Worm (Caenorhabditis elegans) whole organism, mixed stage, embryonic: ENCODE data around the gene htrl-1.

Source experiments
- M03D4.4 ChIP-seq: sonication (generic microtip); optimal IDR thresholded peaks from 2 replicates; lab custom pipeline; 2017; ENCODE audit warnings: mild to moderate bottlenecking, missing genetic modification characterization, missing compliant biosample characterization
- bed-3 ChIP-seq: fragments of 200-800 bp; sonication (Bioruptor generic); optimal IDR thresholded peaks from 3 replicates; lab custom pipeline; 2018; ENCODE audit warnings: mild to moderate bottlenecking, missing genetic modification characterization, moderate library complexity, missing compliant biosample characterization
- blmp-1 ChIP-seq: fragments of 150-350 bp; optimal IDR thresholded peaks from 2 replicates; lab custom pipeline; 2014; ENCODE audit warnings: missing biosample characterization, missing genetic modification characterization
- ceh-39 ChIP-seq: fragments of 150-350 bp; optimal IDR thresholded peaks from 2 replicates; lab custom pipeline; 2014; ENCODE audit warnings: missing biosample characterization, missing genetic modification characterization
- ceh-43 ChIP-seq: fragments of 200-800 bp; sonication (Bioruptor generic); optimal IDR thresholded peaks from 2 replicates; lab custom pipeline; 2018; ENCODE audit warnings: mild to moderate bottlenecking, missing genetic modification characterization, moderate library complexity, missing compliant biosample characterization
- ceh-83 ChIP-seq: fragments of 200-800 bp; sonication (Bioruptor generic); optimal IDR thresholded peaks from 2 replicates; lab custom pipeline; 2018; ENCODE audit warnings: mild to moderate bottlenecking, missing genetic modification characterization, missing compliant biosample characterization
- ces-1 ChIP-seq: fragments of 150-350 bp; optimal IDR thresholded peaks from 2 replicates; lab custom pipeline; 2014; ENCODE audit warnings: missing biosample characterization, missing genetic modification reagents, missing genetic modification characterization
- cnd-1 ChIP-seq: fragments of 200-800 bp; sonication (Bioruptor generic); optimal IDR thresholded peaks from 2 replicates; lab custom pipeline; 2018; ENCODE audit warnings: mild to moderate bottlenecking, missing genetic modification characterization, missing compliant biosample characterization
- drap-1 ChIP-seq: fragments of 200-800 bp; sonication (Bioruptor generic); optimal IDR thresholded peaks from 3 replicates; lab custom pipeline; 2018; ENCODE audit warnings: mild to moderate bottlenecking, missing genetic modification characterization, missing compliant biosample characterization
- elt-1 ChIP-seq: sonication (generic microtip); optimal IDR thresholded peaks from 2 replicates; lab custom pipeline; 2017; ENCODE audit warnings: missing genetic modification characterization, mild to moderate bottlenecking, missing compliant biosample characterization, antibody characterized with exemption, moderate library complexity, borderline replicate concordance; ENCODE audit not compliant: insufficient read depth
- elt-3 ChIP-seq: fragments of 150-350 bp; optimal IDR thresholded peaks from 2 replicates; lab custom pipeline; 2014; ENCODE audit warnings: missing biosample characterization, missing genetic modification characterization
- flh-1 ChIP-seq: fragments of 200-800 bp; sonication (Bioruptor generic); optimal IDR thresholded peaks from 2 replicates; lab custom pipeline; 2018; ENCODE audit warnings: mild to moderate bottlenecking, missing genetic modification characterization, moderate library complexity, missing compliant biosample characterization
- ham-2 ChIP-seq: fragments of 200-800 bp; sonication (Bioruptor generic); optimal IDR thresholded peaks from 2 replicates; lab custom pipeline; 2018; ENCODE audit warnings: mild to moderate bottlenecking, missing genetic modification characterization, missing compliant biosample characterization
- hlh-1 ChIP-seq: fragments of 150-350 bp; optimal IDR thresholded peaks from 2 replicates; lab custom pipeline; 2014; ENCODE audit warnings: missing biosample characterization, missing genetic modification reagents, missing genetic modification characterization
- lin-13 ChIP-seq: fragments of 150-350 bp; optimal IDR thresholded peaks from 2 replicates; lab custom pipeline; 2014; ENCODE audit warnings: missing biosample characterization, missing genetic modification characterization
- lin-32 ChIP-seq: fragments of 200-800 bp; sonication (Bioruptor generic); optimal IDR thresholded peaks from 2 replicates; lab custom pipeline; 2018; ENCODE audit warnings: mild to moderate bottlenecking, missing genetic modification characterization, missing compliant biosample characterization
- lsy-2 ChIP-seq: fragments of 150-350 bp; optimal IDR thresholded peaks from 2 replicates; lab custom pipeline; 2014; ENCODE audit warnings: missing biosample characterization, missing genetic modification characterization
- mab-5 ChIP-seq: fragments of 150-350 bp; optimal IDR thresholded peaks from 2 replicates; lab custom pipeline; 2014; ENCODE audit warnings: missing biosample characterization, missing genetic modification characterization
- mep-1 ChIP-seq: fragments of 150-350 bp; optimal IDR thresholded peaks from 2 replicates; lab custom pipeline; 2017; ENCODE audit warnings: missing biosample characterization, missing genetic modification reagents, missing genetic modification characterization, inconsistent platforms
- mls-2 ChIP-seq: sonication (generic microtip); optimal IDR thresholded peaks from 2 replicates; lab custom pipeline; 2016; ENCODE audit warnings: mild to moderate bottlenecking, missing genetic modification characterization, moderate library complexity, missing compliant biosample characterization
- nhr-12 ChIP-seq: fragments of 150-350 bp; optimal IDR thresholded peaks from 2 replicates; lab custom pipeline; 2014; ENCODE audit warnings: missing biosample characterization, missing genetic modification characterization
- nhr-2 ChIP-seq: fragments of 150-350 bp; optimal IDR thresholded peaks from 2 replicates; lab custom pipeline; 2014; ENCODE audit warnings: missing biosample characterization, missing genetic modification characterization
- nhr-237 ChIP-seq: fragments of 150-350 bp; optimal IDR thresholded peaks from 2 replicates; lab custom pipeline; 2014; ENCODE audit warnings: missing biosample characterization, missing genetic modification characterization
- nhr-28 ChIP-seq: fragments of 150-350 bp; optimal IDR thresholded peaks from 2 replicates; lab custom pipeline; 2014; ENCODE audit warnings: missing biosample characterization, missing genetic modification characterization
- nhr-76 ChIP-seq: sonication (generic microtip); optimal IDR thresholded peaks from 2 replicates; lab custom pipeline; 2017; ENCODE audit warnings: missing biosample characterization, missing genetic modification characterization
- pha-4 ChIP-seq: fragments of 150-350 bp; optimal IDR thresholded peaks from 2 replicates; lab custom pipeline; 2018; ENCODE audit warnings: missing biosample characterization, missing genetic modification reagents, missing genetic modification characterization
- sem-2 ChIP-seq: fragments of 200-800 bp; sonication (Bioruptor generic); optimal IDR thresholded peaks from 2 replicates; lab custom pipeline; 2018; ENCODE audit warnings: mild to moderate bottlenecking, missing genetic modification characterization, missing compliant biosample characterization
- snpc-4 ChIP-seq: fragments of 150-350 bp; optimal IDR thresholded peaks from 2 replicates; lab custom pipeline; 2014; ENCODE audit warnings: missing biosample characterization, missing genetic modification characterization
- sptf-1 ChIP-seq: sonication (generic microtip); optimal IDR thresholded peaks from 2 replicates; lab custom pipeline; 2017; ENCODE audit warnings: mild to moderate bottlenecking, missing genetic modification characterization, moderate library complexity, missing compliant biosample characterization
- tbx-8 ChIP-seq: fragments of 200-800 bp; sonication (Bioruptor generic); optimal IDR thresholded peaks from 2 replicates; lab custom pipeline; 2018; ENCODE audit warnings: mild to moderate bottlenecking, missing genetic modification characterization, moderate library complexity, missing compliant biosample characterization
- unc-120 ChIP-seq: sonication (generic microtip); optimal IDR thresholded peaks from 2 replicates; lab custom pipeline; 2017; ENCODE audit warnings: missing genetic modification characterization, missing compliant biosample characterization; ENCODE audit not compliant: poor library complexity, severe bottlenecking
- unc-39 ChIP-seq: fragments of 150-350 bp; optimal IDR thresholded peaks from 2 replicates; lab custom pipeline; 2014; ENCODE audit warnings: missing biosample characterization, missing genetic modification characterization
- unc-62 ChIP-seq: fragments of 150-350 bp; optimal IDR thresholded peaks from 2 replicates; lab custom pipeline; 2014; ENCODE audit warnings: missing biosample characterization, missing genetic modification reagents, missing genetic modification characterization
- zip-8 ChIP-seq: fragments of 150-350 bp; optimal IDR thresholded peaks from 2 replicates; lab custom pipeline; 2014; ENCODE audit warnings: missing biosample characterization, missing genetic modification characterization
- ztf-11 ChIP-seq: fragments of 150-350 bp; optimal IDR thresholded peaks from 2 replicates; lab custom pipeline; 2014; ENCODE audit warnings: missing biosample characterization, missing genetic modification characterization

Gene htrl-1

ce11 chrV:11536667-11537066, 40.5 kb upstream of the htrl-1 start:
- TF ChIP-seq nhr-12 (tag; lab: Kevin White, UChicago) = no peak
- no peak for TF ChIP-seq unc-39 (tag; lab: Kevin White, UChicago)
- TF ChIP-seq ces-1 (GFP tag; lab: Kevin White, UChicago) = peak; percentile 5

- TF ChIP-seq unc-120 (tag; lab: Kevin White, UChicago) = peak; percentile 78
- no peak for TF ChIP-seq nhr-28
- TF ChIP-seq hlh-1 (tag; lab: Kevin White, UChicago) = peak; percentile 80
- TF ChIP-seq nhr-76 (tag; lab: Kevin White, UChicago) = no peak
Measured at ce11 chrV:11535504-11536062, 39.4 kb upstream of the htrl-1 start.

DNA sequence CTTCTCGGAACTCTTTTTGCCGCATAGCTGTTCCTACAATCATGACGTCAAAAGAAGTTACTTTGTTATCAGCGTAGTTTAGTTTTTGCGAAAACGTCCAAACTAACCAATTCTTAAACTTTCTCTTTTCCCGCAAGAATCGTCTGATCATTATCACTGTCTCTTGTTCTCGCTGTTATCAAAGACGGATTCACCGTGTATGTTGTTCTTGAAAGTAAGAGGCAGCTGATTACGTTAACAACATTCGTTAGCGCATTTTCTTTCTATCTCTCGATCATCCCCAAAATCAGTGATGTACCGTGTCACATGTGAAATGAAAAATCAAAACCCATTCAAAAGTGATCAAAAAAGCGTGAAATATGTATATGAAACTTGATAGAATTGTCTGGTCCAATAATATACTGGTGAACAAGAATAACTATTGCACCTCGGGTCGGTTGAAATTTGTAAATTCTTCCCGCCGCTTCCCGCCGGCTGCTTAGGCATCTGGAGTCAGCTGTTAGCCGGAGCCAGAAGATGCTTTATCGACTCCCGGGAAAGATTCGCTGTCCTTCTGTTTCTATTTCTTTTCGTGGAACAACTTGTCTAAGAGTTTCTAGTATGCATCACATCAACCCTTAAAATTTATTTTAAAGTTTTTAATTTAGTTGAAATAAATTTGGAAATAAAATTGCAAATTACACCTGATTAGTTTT, 38.5 kb upstream of the htrl-1 start:
- TF ChIP-seq cnd-1 (tag; lab: Kevin White, UChicago) (no peak), hlh-1 (tag; lab: Kevin White, UChicago) (peak; percentile 97), bed-3 (GFP tag; lab: Kevin White, UChicago) (no peak), unc-120 (tag; lab: Kevin White, UChicago) (peak; percentile 11), tbx-8 (GFP tag; lab: Kevin White, UChicago) (no peak), blmp-1 (tag; lab: Kevin White, UChicago) (peak; percentile 41)

DNA sequence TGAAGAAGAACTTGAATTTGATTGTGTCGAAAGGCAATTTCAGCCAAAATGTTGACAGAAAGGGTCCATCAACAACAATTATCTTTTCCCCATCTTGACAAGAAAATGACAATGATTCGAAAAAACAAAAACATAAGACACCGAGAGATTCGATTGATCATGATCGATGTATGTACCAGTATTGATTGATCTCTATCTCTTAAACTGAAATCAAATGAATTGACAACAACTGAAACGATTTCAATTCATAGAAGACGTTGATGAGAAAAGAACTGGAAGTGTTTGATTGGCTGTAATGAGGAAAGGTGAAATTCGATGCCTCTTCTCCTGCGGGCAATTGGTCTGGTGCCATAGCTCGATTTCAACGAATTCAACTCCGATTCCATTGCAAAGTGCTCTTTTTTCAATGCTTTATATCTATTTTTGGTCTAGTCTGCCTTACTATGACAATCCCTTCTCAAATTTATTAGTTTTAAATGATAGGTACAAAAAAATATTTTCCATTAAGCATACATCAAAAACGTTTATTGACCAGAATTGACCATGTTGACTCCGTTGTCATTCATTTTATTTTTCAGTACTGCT, 37.3 kb upstream of the htrl-1 start:
- TF ChIP-seq nhr-237 = no peak
- no peak for TF ChIP-seq lin-13 (tag; lab: Kevin White, UChicago)
- no peak for TF ChIP-seq sptf-1 (tag; lab: Kevin White, UChicago)
- TF ChIP-seq unc-120 (tag; lab: Kevin White, UChicago) = no peak
- TF ChIP-seq elt-1 (tag; lab: Kevin White, UChicago) = no peak
- no peak for TF ChIP-seq nhr-12 (tag; lab: Kevin White, UChicago)
- no peak for TF ChIP-seq ceh-83
- TF ChIP-seq cnd-1 (tag; lab: Kevin White, UChicago) = no peak
- TF ChIP-seq flh-1 (GFP tag; lab: Kevin White, UChicago) = no peak
- no peak for TF ChIP-seq pha-4
- no peak for TF ChIP-seq nhr-2 (tag; lab: Kevin White, UChicago)
- no peak for TF ChIP-seq nhr-76 (tag; lab: Kevin White, UChicago)
- no peak for TF ChIP-seq unc-39 (tag; lab: Kevin White, UChicago)
- TF ChIP-seq hlh-1 (tag; lab: Kevin White, UChicago) = no peak
- TF ChIP-seq ceh-39 = no peak
- no peak for TF ChIP-seq drap-1
- TF ChIP-seq blmp-1 (tag; lab: Kevin White, UChicago) = no peak

DNA sequence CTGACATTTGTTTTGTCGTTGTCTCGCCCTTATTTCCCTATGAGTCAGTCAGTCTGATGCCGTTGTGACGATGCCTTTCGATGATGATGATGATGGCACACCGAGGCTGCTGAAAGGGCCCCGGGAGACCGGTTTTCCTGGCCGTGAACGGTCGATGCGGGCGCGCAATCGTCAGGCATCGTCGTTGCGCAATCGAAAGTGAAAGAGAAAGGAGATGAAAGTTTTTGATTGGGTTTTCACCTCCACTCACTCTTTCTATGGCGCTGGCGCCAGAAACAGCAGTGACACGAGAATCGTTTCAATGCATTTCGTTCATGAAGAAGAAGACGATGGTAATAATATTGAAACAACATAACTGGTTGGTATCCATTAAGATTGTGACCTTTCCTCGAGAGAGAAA, 36.8 kb upstream of the htrl-1 start:
- TF ChIP-seq mab-5 (tag; lab: Kevin White, UChicago) (no peak), nhr-2 (tag; lab: Kevin White, UChicago) (no peak), nhr-12 (tag; lab: Kevin White, UChicago) (no peak), nhr-76 (tag; lab: Kevin White, UChicago) (no peak), cnd-1 (tag; lab: Kevin White, UChicago) (no peak), mep-1 (tag; lab: Kevin White, UChicago) (no peak), bed-3 (GFP tag; lab: Kevin White, UChicago) (no peak), ztf-11 (tag; lab: Kevin White, UChicago) (no peak), ham-2 (GFP tag; lab: Kevin White, UChicago) (peak; percentile 30), sem-2 (GFP tag; lab: Kevin White, UChicago) (no peak), zip-8 (tag; lab: Kevin White, UChicago) (peak; percentile 30), lin-13 (tag; lab: Kevin White, UChicago) (no peak), lsy-2 (tag; lab: Kevin White, UChicago) (no peak), snpc-4 (tag; lab: Kevin White, UChicago) (no peak), nhr-237 (no peak), tbx-8 (GFP tag; lab: Kevin White, UChicago) (no peak), elt-1 (tag; lab: Kevin White, UChicago) (no peak), unc-120 (tag; lab: Kevin White, UChicago) (no peak), unc-62 (GFP tag; lab: Kevin White, UChicago) (no peak), unc-39 (tag; lab: Kevin White, UChicago) (no peak), ceh-83 (no peak), ceh-43 (GFP tag; lab: Kevin White, UChicago) (no peak), drap-1 (no peak), sptf-1 (tag; lab: Kevin White, UChicago) (peak; percentile 14), nhr-28 (no peak), flh-1 (GFP tag; lab: Kevin White, UChicago) (no peak), lin-32 (GFP tag; lab: Kevin White, UChicago) (no peak), ceh-39 (no peak), blmp-1 (tag; lab: Kevin White, UChicago) (peak; percentile 96), ces-1 (GFP tag; lab: Kevin White, UChicago) (no peak), elt-3 (tag; lab: Kevin White, UChicago) (peak; percentile 11), M03D4.4 (tag; lab: Kevin White, UChicago) (no peak), mls-2 (tag; lab: Kevin White, UChicago) (no peak), pha-4 (no peak)
